Fruit fly (Drosophila melanogaster) whole organism, adult: ENCODE measurements around the gene wam.

Experiments used
- CG11617 ChIP-seq: fragments of 200-800 bp; sonication (Bioruptor generic); optimal IDR thresholded peaks from 2 replicates; lab custom pipeline; 2017; ENCODE audit warnings: mild to moderate bottlenecking, missing biosample characterization, missing genetic modification reagents, missing genetic modification characterization
- CG12768 ChIP-seq: fragments of 200-800 bp; sonication (Bioruptor generic); optimal IDR thresholded peaks from 2 replicates; lab custom pipeline; 2017; ENCODE audit warnings: missing biosample characterization, missing genetic modification characterization, mild to moderate bottlenecking, moderate library complexity, missing genetic modification reagents
- CG14711 ChIP-seq: fragments of 200-800 bp; sonication (Bioruptor generic); optimal IDR thresholded peaks from 2 replicates; lab custom pipeline; 2018; ENCODE audit warnings: missing biosample characterization, mild to moderate bottlenecking, missing genetic modification characterization, moderate library complexity
- CG1620 ChIP-seq: fragments of 200-800 bp; sonication (Bioruptor generic); optimal IDR thresholded peaks from 2 replicates; lab custom pipeline; 2016; ENCODE audit warnings: missing biosample characterization, missing genetic modification characterization
- CG33017 ChIP-seq: fragments of 200-800 bp; sonication (Bioruptor generic); optimal IDR thresholded peaks from 2 replicates; lab custom pipeline; 2018; ENCODE audit warnings: missing biosample characterization, mild to moderate bottlenecking, missing genetic modification characterization, moderate library complexity
- CG5204 ChIP-seq: fragments of 200-800 bp; sonication (Bioruptor generic); optimal IDR thresholded peaks from 2 replicates; lab custom pipeline; 2016; ENCODE audit warnings: missing biosample characterization, missing genetic modification characterization
- CG7045 ChIP-seq: fragments of 200-800 bp; sonication (Bioruptor generic); optimal IDR thresholded peaks from 2 replicates; lab custom pipeline; 2017; ENCODE audit warnings: missing biosample characterization, mild to moderate bottlenecking, missing genetic modification characterization
- CG7101 ChIP-seq: fragments of 200-800 bp; sonication (Bioruptor generic); optimal IDR thresholded peaks from 2 replicates; lab custom pipeline; 2018; ENCODE audit warnings: missing biosample characterization, mild to moderate bottlenecking, missing genetic modification characterization, moderate library complexity
- Clk ChIP-seq: fragments of 200-800 bp; sonication (Bioruptor generic); optimal IDR thresholded peaks from 2 replicates; lab custom pipeline; 2017; ENCODE audit warnings: missing biosample characterization, missing genetic modification characterization
- Crg-1 ChIP-seq: fragments of 200-800 bp; sonication (Bioruptor generic); optimal IDR thresholded peaks from 2 replicates; lab custom pipeline; 2016; ENCODE audit warnings: missing biosample characterization, missing genetic modification characterization
- Hr96 ChIP-seq: fragments of 200-800 bp; sonication (Bioruptor generic); optimal IDR thresholded peaks from 2 replicates; lab custom pipeline; 2016; ENCODE audit warnings: missing biosample characterization, missing genetic modification characterization
- Mnt ChIP-seq: fragments of 200-800 bp; sonication (Bioruptor generic); optimal IDR thresholded peaks from 2 replicates; lab custom pipeline; 2016; ENCODE audit warnings: missing biosample characterization, mild to moderate bottlenecking, missing genetic modification characterization
- bab1 ChIP-seq: fragments of 200-800 bp; sonication (Bioruptor generic); optimal IDR thresholded peaks from 3 replicates; lab custom pipeline; 2019; ENCODE audit warnings: missing biosample characterization, mild to moderate bottlenecking, missing genetic modification characterization, moderate library complexity
- cic ChIP-seq: fragments of 200-800 bp; sonication (Bioruptor generic); optimal IDR thresholded peaks from 2 replicates; lab custom pipeline; 2017; ENCODE audit warnings: missing biosample characterization, mild to moderate bottlenecking, missing genetic modification characterization, moderate library complexity
- cnc ChIP-seq, 2 experiments: fragments of >200 bp; optimal IDR thresholded peaks; 2 replicates each; lab custom pipeline; 2017
- kay ChIP-seq: fragments of 200-800 bp; sonication (Bioruptor generic); peaks from one replicate; lab custom pipeline; 2016; ENCODE audit warnings: missing biosample characterization, missing genetic modification characterization, borderline replicate concordance
- ovo ChIP-seq: fragments of 200-800 bp; sonication (Bioruptor generic); optimal IDR thresholded peaks from 2 replicates; lab custom pipeline; 2016; ENCODE audit warnings: missing biosample characterization, missing genetic modification characterization
- pad ChIP-seq: fragments of 200-800 bp; sonication (Bioruptor generic); optimal IDR thresholded peaks from 3 replicates; lab custom pipeline; 2017; ENCODE audit warnings: missing biosample characterization, missing genetic modification characterization, mild to moderate bottlenecking, moderate library complexity, missing genetic modification reagents
- tj ChIP-seq: fragments of 200-800 bp; sonication (Bioruptor generic); optimal IDR thresholded peaks from 3 replicates; lab custom pipeline; 2017; ENCODE audit warnings: missing biosample characterization, mild to moderate bottlenecking, missing genetic modification characterization, moderate library complexity
- toe ChIP-seq: fragments of 200-800 bp; sonication (Bioruptor generic); optimal IDR thresholded peaks from 2 replicates; lab custom pipeline; 2016; ENCODE audit warnings: missing biosample characterization, missing genetic modification characterization

The wam gene

DNA sequence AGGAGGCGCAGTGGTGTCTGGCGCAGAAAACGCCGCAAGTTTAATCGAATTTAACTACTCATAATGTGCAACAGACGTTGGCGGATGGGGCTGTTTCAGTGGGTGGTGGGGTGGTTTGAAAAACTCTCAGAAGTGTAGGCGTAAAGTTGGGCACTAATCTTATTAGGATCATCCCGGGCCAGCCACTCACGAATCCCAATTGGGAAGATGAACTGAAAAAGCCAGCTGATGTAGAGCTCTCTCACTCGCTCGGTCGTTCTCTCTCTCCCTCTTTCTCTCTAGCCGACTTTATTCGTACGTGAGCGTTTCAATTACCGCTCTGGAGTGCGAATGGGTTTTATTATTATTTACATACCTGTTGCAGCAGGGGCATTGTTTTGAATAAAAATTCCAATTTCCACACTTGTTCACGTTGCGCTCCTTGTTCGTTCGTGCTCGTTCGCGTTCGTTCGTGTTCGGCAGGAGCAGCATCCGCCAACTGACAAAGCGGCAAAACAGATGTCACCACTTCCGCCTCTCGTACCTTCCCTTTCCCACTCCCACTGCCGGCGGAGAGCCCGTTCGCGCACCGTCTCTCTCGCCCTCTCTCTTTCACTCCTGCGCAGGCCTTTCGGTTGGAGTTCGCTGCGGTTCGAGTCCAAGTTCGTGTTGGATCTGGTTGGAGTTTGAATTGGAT lies 9.0 kb downstream of the wam start:
- TF ChIP-seq CG1620, result no peak

DNA sequence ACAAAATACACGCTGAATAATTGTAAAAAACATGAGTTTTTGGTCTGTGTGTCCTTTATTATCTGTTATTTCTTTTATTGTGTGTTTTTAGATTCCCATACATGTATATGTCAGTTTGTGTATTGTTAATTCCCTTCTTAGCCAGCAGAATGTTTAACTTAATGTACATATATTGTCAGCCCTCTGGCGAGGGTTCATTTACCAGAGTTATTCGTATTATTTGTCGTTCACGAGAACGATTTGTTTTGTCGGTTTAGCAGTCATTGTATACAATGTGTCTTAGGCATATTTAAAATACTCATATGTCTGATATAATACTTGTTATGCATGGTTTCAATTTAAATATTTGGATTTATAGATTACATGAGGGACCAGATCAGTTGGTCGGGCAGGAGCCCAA lies 27.3 kb downstream of the wam start:
- TF ChIP-seq CG33017 (tag; lab: Kevin White, UChicago) (no peak), Clk (no peak), Crg-1 (no peak)

DNA sequence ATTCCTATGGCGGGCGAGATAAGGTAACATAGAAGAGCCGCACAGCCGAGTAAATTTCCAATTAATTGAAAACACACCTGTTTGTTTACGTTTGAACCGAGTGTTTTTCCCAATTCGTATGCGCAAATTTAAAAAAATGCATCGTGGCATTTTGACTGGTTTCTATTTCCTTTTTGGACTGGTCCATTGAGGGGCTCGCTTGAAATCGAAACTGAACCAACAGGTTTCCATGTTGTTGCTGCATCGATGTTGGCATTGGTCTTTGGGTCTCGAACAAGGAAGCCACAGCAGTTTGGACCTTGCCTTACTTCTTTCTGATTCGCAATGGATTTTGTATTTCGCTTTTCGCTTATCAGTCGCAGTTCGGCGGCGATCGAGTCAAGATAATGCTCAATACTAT lies 29.3 kb downstream of the wam start:
- no peak for TF ChIP-seq Clk
- no peak for TF ChIP-seq CG1620
- TF ChIP-seq CG7045, result no peak
- TF ChIP-seq CG12768 (GFP tag; lab: Kevin White, UChicago), result no peak
- TF ChIP-seq CG7101 (tag; lab: Kevin White, UChicago), result no peak
- no peak for TF ChIP-seq CG33017 (tag; lab: Kevin White, UChicago)
- no peak for TF ChIP-seq bab1 (GFP tag; lab: Kevin White, UChicago)
- TF ChIP-seq CG5204 (GFP tag; lab: Kevin White, UChicago), result no peak
- TF ChIP-seq kay (GFP tag; lab: Kevin White, UChicago), result no peak
- TF ChIP-seq CG11617 (GFP tag; lab: Kevin White, UChicago), result no peak
- TF ChIP-seq Mnt, result no peak
- no peak for TF ChIP-seq cnc (optimal IDR thresholded peaks at IDR 0.05; lab: Kevin White, UChicago)
- no peak for TF ChIP-seq cic (GFP tag; lab: Kevin White, UChicago)
- no peak for TF ChIP-seq CG14711 (tag; lab: Kevin White, UChicago)
- TF ChIP-seq tj, result no peak
- TF ChIP-seq pad (GFP tag; lab: Kevin White, UChicago), result no peak
- no peak for TF ChIP-seq Hr96
- no peak for TF ChIP-seq toe (GFP tag; lab: Kevin White, UChicago)
- no peak for TF ChIP-seq ovo

DNA sequence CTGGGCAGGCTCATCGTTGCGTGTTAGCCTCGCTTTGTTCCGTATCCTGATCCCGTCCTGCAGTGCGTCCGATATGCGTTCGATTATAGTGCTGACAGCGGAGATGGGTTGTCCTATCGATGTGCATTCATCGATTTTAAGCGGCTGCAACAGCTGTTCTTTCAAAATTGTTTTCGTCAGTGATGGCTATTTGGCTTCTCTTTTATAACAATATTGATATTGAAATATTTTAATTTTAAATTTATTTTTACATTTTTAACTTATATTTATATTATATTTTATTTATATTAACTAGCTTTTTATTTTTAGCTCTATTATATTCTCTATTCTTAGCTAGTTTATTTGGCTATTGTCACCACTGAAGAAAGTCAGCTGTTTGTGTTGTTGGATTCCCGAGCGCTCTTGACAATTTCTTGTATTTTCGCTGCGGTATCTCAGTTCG lies 29.8 kb downstream of the wam start, which contains the start of the genes wda and Pex11c:
wda (minus strand) TSS at position 102 of the 442 bp plus-strand sequence.
Pex11c (plus strand) TSS at position 380 of the 442 bp plus-strand sequence.
- TF ChIP-seq Hr96 (no peak), cic (GFP tag; lab: Kevin White, UChicago) (no peak), Clk (peak; percentile 18), CG11617 (GFP tag; lab: Kevin White, UChicago) (peak; percentile 89), ovo (peak; percentile 60), Crg-1 (peak; percentile 22), tj (peak; percentile 68), CG1620 (no peak), CG5204 (GFP tag; lab: Kevin White, UChicago) (no peak), CG33017 (tag; lab: Kevin White, UChicago) (peak; percentile 92), pad (GFP tag; lab: Kevin White, UChicago) (peak; percentile 64), Mnt (peak; percentile 54), bab1 (GFP tag; lab: Kevin White, UChicago) (peak; percentile 81), toe (GFP tag; lab: Kevin White, UChicago) (peak; percentile 3), cnc (optimal IDR thresholded peaks at IDR 0.05; lab: Kevin White, UChicago) (no peak), kay (GFP tag; lab: Kevin White, UChicago) (peak; percentile 75), CG7101 (tag; lab: Kevin White, UChicago) (peak; percentile 95), CG7045 (peak; percentile 68), CG12768 (GFP tag; lab: Kevin White, UChicago) (peak; percentile 60), CG14711 (tag; lab: Kevin White, UChicago) (peak; percentile 87)

DNA sequence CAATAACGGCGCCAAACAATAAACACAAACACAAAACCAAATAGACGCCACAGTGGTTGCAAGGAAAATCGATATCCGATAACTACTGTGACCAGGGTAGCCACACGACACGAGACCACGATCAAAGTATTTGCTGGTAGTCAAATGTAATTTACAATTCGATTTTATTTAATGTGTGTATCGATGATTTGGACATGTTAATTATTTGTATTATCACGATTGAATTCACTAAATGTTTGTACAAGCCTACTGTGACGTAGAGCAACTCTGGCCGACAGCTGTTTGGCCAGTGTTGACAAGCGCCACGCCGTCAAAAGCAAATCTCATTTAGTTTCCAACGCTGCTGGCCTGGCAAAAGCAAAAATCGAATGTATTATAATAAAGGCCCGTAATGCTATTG lies 36.6 kb downstream of the wam start, which contains the start of the genes Rad60 and EloA:
Rad60 (minus strand) TSS at position 222 of the 400 bp plus-strand sequence.
EloA (plus strand) TSS at position 308 of the 400 bp plus-strand sequence.
- TF ChIP-seq tj (peak; percentile 40), toe (GFP tag; lab: Kevin White, UChicago) (peak; percentile 79), Mnt (peak; percentile 67), CG1620 (peak; percentile 76), pad (GFP tag; lab: Kevin White, UChicago) (peak; percentile 63), cnc (optimal IDR thresholded peaks at IDR 0.05; lab: Kevin White, UChicago) (no peak), cic (GFP tag; lab: Kevin White, UChicago) (peak; percentile 16), bab1 (GFP tag; lab: Kevin White, UChicago) (peak; percentile 85), kay (GFP tag; lab: Kevin White, UChicago) (no peak), CG7101 (tag; lab: Kevin White, UChicago) (peak; percentile 82), Clk (peak; percentile 56), CG12768 (GFP tag; lab: Kevin White, UChicago) (peak; percentile 72), CG11617 (GFP tag; lab: Kevin White, UChicago) (peak; percentile 72), ovo (peak; percentile 43), CG7045 (peak; percentile 68), Crg-1 (peak; percentile 74), CG14711 (tag; lab: Kevin White, UChicago) (peak; percentile 100), CG5204 (GFP tag; lab: Kevin White, UChicago) (no peak), Hr96 (peak; percentile 80), CG33017 (tag; lab: Kevin White, UChicago) (peak; percentile 44)

DNA sequence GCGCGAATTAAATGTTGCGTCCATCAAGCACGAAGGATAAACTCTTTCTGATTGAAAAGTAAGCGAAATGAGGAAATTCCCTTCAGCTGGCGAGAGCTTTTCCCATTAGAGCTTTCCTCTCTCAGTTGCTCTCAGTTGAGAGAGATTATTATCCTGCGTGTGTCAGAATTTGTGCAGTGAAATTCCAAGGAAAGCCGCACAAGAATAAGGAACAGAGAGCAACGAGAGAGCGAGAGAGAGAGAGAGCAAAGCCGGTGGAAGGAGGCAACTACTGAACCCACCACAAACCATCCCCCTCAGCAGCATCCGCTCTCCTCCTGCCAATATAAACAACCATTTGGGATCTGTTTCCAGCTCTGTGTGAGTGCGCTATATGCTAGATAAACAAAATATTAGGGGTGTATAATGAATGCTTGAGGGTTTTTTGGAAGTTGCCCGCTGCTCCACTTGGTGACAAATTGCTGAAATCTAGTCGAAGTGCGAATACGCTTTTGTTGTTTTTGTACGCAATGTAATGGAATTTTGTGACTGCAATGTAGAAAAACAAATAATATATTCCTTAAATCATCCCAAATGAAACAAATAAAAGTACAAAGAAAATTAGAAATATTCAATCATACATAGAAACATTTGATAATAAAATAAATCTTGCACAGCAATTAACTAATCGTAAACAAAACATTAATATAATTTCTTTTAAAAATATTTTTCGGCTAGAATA lies 38.8 kb downstream of the wam start, which contains the start of gene CG4467:
CG4467 (minus strand) TSS at position 51 of the 721 bp plus-strand sequence.
- TF ChIP-seq CG7101 (tag; lab: Kevin White, UChicago), result no peak
- no peak for TF ChIP-seq CG7045
- TF ChIP-seq ovo, result no peak
- TF ChIP-seq toe (GFP tag; lab: Kevin White, UChicago), result no peak
- no peak for TF ChIP-seq Hr96
- no peak for TF ChIP-seq pad (GFP tag; lab: Kevin White, UChicago)
- no peak for TF ChIP-seq CG1620
- no peak for TF ChIP-seq kay (GFP tag; lab: Kevin White, UChicago)
- no peak for TF ChIP-seq bab1 (GFP tag; lab: Kevin White, UChicago)
- no peak for TF ChIP-seq cnc (optimal IDR thresholded peaks at IDR 0.05; lab: Kevin White, UChicago)
- no peak for TF ChIP-seq tj
- no peak for TF ChIP-seq CG14711 (tag; lab: Kevin White, UChicago)
- no peak for TF ChIP-seq Clk
- no peak for TF ChIP-seq Crg-1
- TF ChIP-seq Mnt, result no peak
- TF ChIP-seq CG12768 (GFP tag; lab: Kevin White, UChicago), result no peak
